Fruit fly (Drosophila melanogaster): ENCODE measurements around the gene CG33725.

CG33725 gene

DNA sequence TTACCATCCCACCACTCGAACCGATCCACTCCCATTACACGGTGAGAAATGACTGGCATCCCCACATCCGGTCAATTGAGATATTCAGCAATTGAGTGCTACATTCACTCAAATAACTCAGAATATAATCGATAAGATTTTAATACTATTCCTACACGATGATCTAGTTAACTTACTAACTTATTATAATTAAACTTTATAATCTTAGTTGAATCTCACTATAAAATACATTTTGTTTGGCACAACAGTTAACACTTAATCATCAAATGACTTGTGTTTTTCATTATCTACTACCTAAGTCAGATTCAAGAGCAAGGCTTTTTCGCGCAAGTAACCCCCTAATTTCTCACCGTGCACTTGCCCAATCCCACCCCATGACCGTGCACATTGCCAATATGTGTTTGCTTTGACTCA lies 12.9 kb downstream of the CG33725 start:
- TF ChIP-seq Sin3A (optimal IDR thresholded peaks at IDR 0.05) (no peak), Myc (optimal IDR thresholded peaks at IDR 0.05) (no peak), psq (optimal IDR thresholded peaks at IDR 0.05) (no peak), h (optimal IDR thresholded peaks at IDR 0.05) (no peak), insv (optimal IDR thresholded peaks at IDR 0.05) (no peak), ttk (optimal IDR thresholded peaks at IDR 0.05) (no peak)

DNA sequence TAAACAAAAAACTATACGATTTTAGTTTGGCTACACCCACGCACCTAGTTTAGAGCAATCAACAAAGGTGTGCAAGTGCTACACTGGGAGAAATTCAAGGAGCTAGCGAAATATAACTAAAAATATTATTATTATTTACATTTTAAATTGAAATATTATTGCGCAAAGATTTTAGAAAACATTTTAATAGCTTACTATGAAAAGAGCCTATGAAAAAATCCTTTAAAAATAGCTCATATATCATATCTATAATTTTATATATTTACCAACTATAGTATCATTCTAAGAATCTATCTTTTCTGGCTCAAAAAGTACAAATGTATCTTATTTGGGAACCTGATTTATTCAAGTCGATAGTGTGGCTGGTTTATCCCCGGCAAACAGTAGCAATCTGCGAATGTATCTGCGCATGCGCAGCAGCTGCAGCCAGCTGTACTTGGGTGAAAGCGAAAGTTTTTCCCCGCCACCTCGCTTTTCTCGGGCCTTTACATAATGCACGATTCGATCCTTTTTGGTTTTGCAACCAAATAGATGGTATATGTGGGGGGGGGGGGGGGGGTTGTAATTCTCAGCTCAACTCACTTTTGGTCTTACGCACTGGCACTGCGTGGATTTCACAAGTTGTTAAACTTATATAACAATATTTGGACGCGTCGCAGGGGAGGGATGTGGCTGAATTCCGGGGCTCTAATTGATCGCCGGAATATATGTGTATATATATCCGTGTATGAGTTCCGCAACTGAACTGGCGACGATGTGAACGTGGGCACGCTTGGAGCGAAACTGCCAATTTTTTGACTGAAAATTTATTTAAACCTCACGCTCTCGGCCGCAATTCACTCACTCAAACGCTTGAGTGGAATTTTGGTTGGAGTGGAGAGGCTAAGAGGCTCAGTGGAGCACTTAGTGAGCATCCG lies 14.3 kb downstream of the CG33725 start, which contains the start of gene CG10657:
Gene CG10657, minus strand, starts transcription at position 789 of the 917 bp plus-strand sequence.
- TF ChIP-seq h (optimal IDR thresholded peaks at IDR 0.05) = no peak
- no peak for TF ChIP-seq Sin3A (optimal IDR thresholded peaks at IDR 0.05)
- no peak for TF ChIP-seq insv (optimal IDR thresholded peaks at IDR 0.05)
- no peak for TF ChIP-seq Myc (optimal IDR thresholded peaks at IDR 0.05)
- no peak for TF ChIP-seq psq (optimal IDR thresholded peaks at IDR 0.05)

DNA sequence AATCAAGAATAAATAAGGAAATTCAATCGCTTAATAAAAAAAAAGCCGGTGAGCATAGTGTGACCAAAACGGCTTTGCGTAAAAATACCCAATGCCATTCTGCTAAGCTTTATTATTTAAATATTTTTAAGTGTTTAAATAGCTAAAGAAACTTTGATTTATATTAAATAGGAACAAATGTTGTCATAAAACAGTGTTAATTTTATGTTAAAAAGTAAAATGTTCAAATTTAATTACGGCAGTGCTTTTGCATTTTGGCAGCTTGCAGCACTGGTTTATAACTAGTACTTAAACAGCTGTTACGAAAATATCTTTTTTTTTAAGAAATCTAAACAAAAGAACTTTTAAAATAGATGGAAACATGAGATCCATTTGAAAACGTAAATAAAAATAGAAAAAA lies 18.8 kb downstream of the CG33725 start, which contains the start of the genes CG10638 and CG10681:
Gene CG10638, minus strand, starts transcription at position 63 of the 400 bp plus-strand sequence.
Gene CG10681, plus strand, starts transcription at position 265 of the 400 bp plus-strand sequence.
- no peak for TF ChIP-seq insv (optimal IDR thresholded peaks at IDR 0.05)
- no peak for TF ChIP-seq Myc (optimal IDR thresholded peaks at IDR 0.05)
- TF ChIP-seq h (optimal IDR thresholded peaks at IDR 0.05) = no peak

DNA sequence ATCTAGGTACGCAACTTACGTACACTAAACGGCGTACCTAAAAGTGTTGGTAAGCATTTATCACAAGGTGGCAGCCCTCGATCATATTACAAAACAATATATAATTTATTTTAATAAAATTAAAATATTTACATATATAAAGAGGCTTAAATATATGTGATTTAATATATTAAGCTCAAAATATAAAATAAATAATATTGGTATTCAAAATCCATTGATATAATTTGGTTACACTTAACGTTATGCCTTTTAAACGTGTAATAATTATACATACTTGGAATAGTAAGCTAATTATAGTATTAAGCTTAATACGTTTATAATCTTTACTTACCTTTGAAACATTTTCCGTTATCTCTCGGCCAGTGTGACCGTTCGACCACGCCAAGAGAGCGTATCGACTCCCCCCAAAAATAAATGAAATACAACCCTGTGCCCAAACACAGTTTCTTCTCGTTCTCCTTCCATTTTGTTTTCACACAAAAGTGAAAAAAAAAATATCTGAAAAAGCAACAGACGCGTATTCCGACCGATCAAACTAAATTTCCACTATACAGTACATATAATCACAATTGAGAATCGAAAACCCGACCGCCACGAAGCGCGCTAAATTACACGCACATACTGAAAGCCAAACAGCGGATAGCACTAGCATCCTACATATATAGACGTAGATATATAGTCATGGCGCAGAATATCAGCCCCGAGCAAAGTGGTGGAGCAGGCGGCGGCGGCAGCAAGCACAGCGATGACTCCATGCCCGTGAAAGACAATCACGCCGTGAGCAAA lies 21.6 kb downstream of the CG33725 start, which contains the start of the genes CG10646 and vih:
Gene CG10646, minus strand, starts transcription at position 30 of the 786 bp plus-strand sequence.
Gene vih, plus strand, starts transcription at position 428 of the 786 bp plus-strand sequence.
- TF ChIP-seq Sin3A (optimal IDR thresholded peaks at IDR 0.05) (no peak), Myc (optimal IDR thresholded peaks at IDR 0.05) (no peak), h (optimal IDR thresholded peaks at IDR 0.05) (no peak), ttk (optimal IDR thresholded peaks at IDR 0.05) (no peak), psq (optimal IDR thresholded peaks at IDR 0.05) (no peak), insv (optimal IDR thresholded peaks at IDR 0.05) (no peak)

- TF ChIP-seq insv (optimal IDR thresholded peaks at IDR 0.05) = no peak
- TF ChIP-seq h (optimal IDR thresholded peaks at IDR 0.05) = no peak
Observed at dm6 chr3L:12505990-12506389, 23.6 kb downstream of the CG33725 start.

dm6 chr3L:12506963-12507552 lies 24.6 kb downstream of the CG33725 start:
- no peak for TF ChIP-seq insv (optimal IDR thresholded peaks at IDR 0.05)
- no peak for TF ChIP-seq ttk (optimal IDR thresholded peaks at IDR 0.05)
- TF ChIP-seq Sin3A (optimal IDR thresholded peaks at IDR 0.05) = no peak
- no peak for TF ChIP-seq psq (optimal IDR thresholded peaks at IDR 0.05)
- no peak for TF ChIP-seq h (optimal IDR thresholded peaks at IDR 0.05)
- no peak for TF ChIP-seq Myc (optimal IDR thresholded peaks at IDR 0.05)

- no peak for TF ChIP-seq psq (optimal IDR thresholded peaks at IDR 0.05)
- TF ChIP-seq Myc (optimal IDR thresholded peaks at IDR 0.05) = no peak
- no peak for TF ChIP-seq insv (optimal IDR thresholded peaks at IDR 0.05)
- TF ChIP-seq Sin3A (optimal IDR thresholded peaks at IDR 0.05) = no peak
Observed at dm6 chr3L:12507571-12507970, 25.2 kb downstream of the CG33725 start, which contains the start of gene CG10654. Gene CG10654, minus strand, starts transcription at chr3L:12507840.

DNA sequence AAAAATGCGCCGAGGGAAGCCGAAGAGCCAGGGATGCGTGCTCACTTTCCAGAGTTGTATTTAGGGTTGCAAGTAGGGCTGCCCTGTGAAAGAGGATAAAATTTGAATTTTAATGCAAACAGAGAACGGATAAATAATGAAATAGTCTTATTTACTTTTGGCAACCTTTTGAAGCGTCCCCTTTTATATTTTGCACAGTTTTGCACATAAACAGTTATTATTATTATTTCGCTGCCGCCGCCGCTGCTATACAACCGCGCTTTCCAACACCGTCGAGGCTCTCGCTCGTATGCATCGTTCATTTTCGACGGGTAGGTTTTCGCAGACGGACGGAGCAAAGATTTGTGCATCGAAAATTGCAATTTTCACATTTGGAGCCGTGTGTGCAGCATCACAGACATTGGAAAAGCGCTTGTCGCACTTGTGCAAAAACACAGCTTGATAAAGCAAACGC lies 32.4 kb downstream of the CG33725 start, which contains the start of the genes sti and tral:
Gene sti, minus strand, starts transcription at position 54 of the 454 bp plus-strand sequence.
Gene tral, plus strand, starts transcription at position 298 of the 454 bp plus-strand sequence.
- TF ChIP-seq psq (optimal IDR thresholded peaks at IDR 0.05) (no peak), h (optimal IDR thresholded peaks at IDR 0.05) (no peak), insv (optimal IDR thresholded peaks at IDR 0.05) (no peak), Sin3A (optimal IDR thresholded peaks at IDR 0.05) (no peak), ttk (optimal IDR thresholded peaks at IDR 0.05) (no peak), Myc (optimal IDR thresholded peaks at IDR 0.05) (no peak)

DNA sequence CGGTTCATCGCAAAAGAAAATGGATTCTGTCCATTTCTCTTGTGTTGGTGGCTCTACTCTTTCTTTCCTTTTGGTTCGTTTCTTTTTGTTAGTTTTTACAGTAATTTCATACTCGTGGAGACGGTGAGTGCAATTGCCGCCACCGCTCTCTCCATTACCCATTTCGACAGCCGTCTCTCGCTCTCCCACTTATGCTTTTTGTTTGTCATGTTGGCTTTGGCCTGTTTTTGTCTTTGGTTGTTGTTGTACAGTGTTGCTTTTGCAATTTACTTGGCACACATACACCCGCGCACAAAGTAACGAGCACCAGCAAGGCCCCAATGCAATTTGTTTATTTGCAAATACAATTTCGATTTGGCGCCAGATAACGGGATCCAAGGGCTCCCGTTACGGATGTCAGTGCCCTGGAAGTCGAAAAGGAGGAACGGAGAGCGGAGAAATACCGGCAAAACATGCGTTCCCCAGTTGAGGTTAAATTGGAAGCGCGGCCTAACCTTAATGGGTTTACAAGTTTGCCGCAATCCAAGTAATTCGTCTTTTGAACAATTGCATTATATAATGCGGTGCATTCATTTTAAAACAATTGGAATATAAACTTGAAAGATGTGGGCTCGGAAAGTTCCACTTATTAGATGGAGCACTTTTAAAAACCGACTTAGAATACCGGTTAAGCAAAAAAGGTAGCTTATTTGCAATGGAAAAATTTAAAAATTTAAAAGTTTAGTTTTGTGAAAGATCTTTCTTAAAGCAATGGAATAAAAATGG lies 33.5 kb downstream of the CG33725 start:
- TF ChIP-seq Sin3A (optimal IDR thresholded peaks at IDR 0.05) = no peak
- no peak for TF ChIP-seq Myc (optimal IDR thresholded peaks at IDR 0.05)
- TF ChIP-seq psq (optimal IDR thresholded peaks at IDR 0.05) = no peak
- no peak for TF ChIP-seq ttk (optimal IDR thresholded peaks at IDR 0.05)
- no peak for TF ChIP-seq h (optimal IDR thresholded peaks at IDR 0.05)
- TF ChIP-seq insv (optimal IDR thresholded peaks at IDR 0.05) = no peak

DNA sequence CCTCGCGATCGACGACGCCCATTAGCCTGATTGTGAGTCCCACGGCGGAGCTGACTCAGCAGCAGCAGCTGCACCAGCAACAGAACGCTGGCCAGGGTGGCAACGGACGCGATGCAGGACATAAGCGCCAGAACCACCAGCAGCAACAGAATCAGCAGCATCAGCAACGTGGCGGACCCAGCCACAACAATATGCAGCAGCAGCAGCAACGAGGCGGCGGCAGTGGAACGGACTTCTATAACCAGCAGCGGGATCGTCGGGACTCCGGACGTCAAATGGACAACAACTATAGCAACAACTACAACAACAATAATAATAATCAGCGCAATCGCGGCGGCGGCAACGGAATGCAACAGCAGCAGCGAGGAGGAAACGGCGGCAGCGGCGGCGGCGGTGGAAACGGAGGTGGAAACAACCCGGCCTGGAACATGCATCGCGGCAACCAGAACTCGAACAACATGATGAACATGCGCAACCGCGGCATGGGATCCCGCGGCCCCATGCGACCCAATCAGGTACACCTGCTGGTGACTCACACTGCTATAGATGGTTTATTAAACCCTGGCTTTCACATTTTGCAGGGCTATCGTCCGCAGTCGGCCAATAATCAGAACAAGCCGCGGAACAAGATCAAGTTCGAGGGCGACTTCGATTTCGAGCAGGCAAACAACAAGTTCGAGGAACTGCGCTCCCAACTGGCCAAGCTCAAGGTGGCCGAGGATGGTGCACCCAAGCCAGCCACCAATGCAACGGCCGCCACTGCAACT lies 35.2 kb downstream of the CG33725 start:
- no peak for TF ChIP-seq h (optimal IDR thresholded peaks at IDR 0.05)
- TF ChIP-seq Sin3A (optimal IDR thresholded peaks at IDR 0.05) = no peak
- TF ChIP-seq psq (optimal IDR thresholded peaks at IDR 0.05) = no peak
- TF ChIP-seq ttk (optimal IDR thresholded peaks at IDR 0.05) = no peak
- no peak for TF ChIP-seq Myc (optimal IDR thresholded peaks at IDR 0.05)
- no peak for TF ChIP-seq insv (optimal IDR thresholded peaks at IDR 0.05)
